Fruit fly (Drosophila melanogaster): ENCODE data around the gene CG4297.

DNA sequence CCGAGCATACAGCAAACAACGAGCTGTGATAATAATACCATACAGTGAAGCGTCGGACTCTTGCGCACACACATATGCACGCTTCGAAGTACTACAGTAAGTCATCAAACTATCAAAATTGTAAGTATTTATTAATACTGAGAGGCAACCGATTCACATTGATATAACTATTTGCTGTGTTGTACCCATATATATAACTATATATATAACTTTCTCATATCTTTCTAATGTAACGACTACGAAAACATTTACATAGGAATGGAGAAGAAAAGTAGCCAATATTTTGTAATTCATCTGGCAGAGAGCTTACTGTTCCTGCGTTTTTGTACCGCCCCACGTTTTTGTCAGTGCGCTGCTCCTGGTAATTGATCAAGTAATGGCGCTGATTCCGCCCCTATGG is 59.1 kb downstream of the CG4297 start:
- TF ChIP-seq usp (GFP tag; optimal IDR thresholded peaks at IDR 0.05) (no peak), pan (optimal IDR thresholded peaks at IDR 0.05) (no peak), EcR (GFP tag; optimal IDR thresholded peaks at IDR 0.05) (no peak)
